Worm (Caenorhabditis elegans) whole organism, L1 larva: ENCODE data around the gene twf-2.

ENCODE experiments used
- aha-1 ChIP-seq: fragments of 150-350 bp; optimal IDR thresholded peaks from 2 replicates; lab custom pipeline; 2014; ENCODE audit warnings: missing biosample characterization, missing genetic modification characterization
- ceh-82 ChIP-seq, 3 experiments: fragments of 150-350 bp in 1 of 3; sonication (generic microtip) in 2 of 3; optimal IDR thresholded peaks; 2 replicates each; lab custom pipeline; 2014 to 2017; ENCODE audit warnings: missing biosample characterization in 3 of 3, missing genetic modification characterization in 3 of 3
- elt-3 ChIP-seq, 6 experiments: fragments of 150-350 bp in 1 of 6; sonication (generic microtip); optimal IDR thresholded peaks; 2 replicates each; lab custom pipeline; 2017 to 2018; ENCODE audit warnings: missing biosample characterization in 6 of 6, missing genetic modification characterization in 6 of 6, inconsistent platforms in 1 of 6
- fkh-10 ChIP-seq: sonication (generic microtip); optimal IDR thresholded peaks from 2 replicates; lab custom pipeline; 2017; ENCODE audit warnings: missing biosample characterization, missing genetic modification reagents, missing genetic modification characterization
- fos-1 ChIP-seq: fragments of 150-350 bp; optimal IDR thresholded peaks from 2 replicates; lab custom pipeline; 2014; ENCODE audit warnings: missing biosample characterization, missing genetic modification characterization
- lin-15B ChIP-seq: fragments of 150-350 bp; sonication (generic microtip); optimal IDR thresholded peaks from 3 replicates; lab custom pipeline; 2014; ENCODE audit warnings: missing biosample characterization, missing genetic modification characterization
- lin-39 ChIP-seq: fragments of 150-350 bp; optimal IDR thresholded peaks from 2 replicates; lab custom pipeline; 2014; ENCODE audit warnings: missing biosample characterization, missing genetic modification reagents, missing genetic modification characterization
- mab-9 ChIP-seq: fragments of 200-800 bp; sonication (Bioruptor generic); IDR thresholded peaks from 2 replicates; pipeline ENCODE4 v1.3.6; 2022; ENCODE audit warnings: missing genetic modification reagents, missing genetic modification characterization, missing compliant biosample characterization
- nhr-77 ChIP-seq: fragments of 150-350 bp; optimal IDR thresholded peaks from 2 replicates; lab custom pipeline; 2014; ENCODE audit warnings: missing biosample characterization, missing genetic modification characterization
- unc-130 ChIP-seq: fragments of 150-350 bp; optimal IDR thresholded peaks from 2 replicates; lab custom pipeline; 2017; ENCODE audit warnings: missing biosample characterization, missing genetic modification characterization, inconsistent platforms
- unc-62 ChIP-seq: fragments of 150-350 bp; optimal IDR thresholded peaks from 2 replicates; lab custom pipeline; 2014; ENCODE audit warnings: missing biosample characterization, missing genetic modification reagents, missing genetic modification characterization
- vab-15 ChIP-seq: sonication (generic microtip); optimal IDR thresholded peaks from 2 replicates; lab custom pipeline; 2017; ENCODE audit warnings: missing genotype, mild to moderate bottlenecking, missing genetic modification characterization, missing compliant biosample characterization
- ztf-4 ChIP-seq: fragments of 150-350 bp; optimal IDR thresholded peaks from 2 replicates; lab custom pipeline; 2014; ENCODE audit warnings: missing biosample characterization, missing genetic modification characterization

ce11 chrX:16447116-16447515 lies 1.1 kb downstream of the twf-2 start:
- TF ChIP-seq unc-62 (GFP tag; lab: Kevin White, UChicago) (no peak), nhr-77 (tag; lab: Kevin White, UChicago) (no peak), unc-130 (tag; lab: Kevin White, UChicago) (no peak), ztf-4 (tag; lab: Kevin White, UChicago) (no peak), vab-15 (tag; lab: Kevin White, UChicago) (no peak), fkh-10 (GFP tag; lab: Kevin White, UChicago) (no peak), elt-3 (tag; optimal IDR thresholded peaks at IDR 0.05; lab: Kevin White, UChicago) (no peak), fos-1 (tag; lab: Kevin White, UChicago) (no peak), lin-39 (no peak), mab-9 (GFP tag; lab: Robert Waterston, UW) (no peak), ceh-82 (tag; optimal IDR thresholded peaks at IDR 0.05; lab: Kevin White, UChicago) (no peak), lin-15B (tag; lab: Kevin White, UChicago) (no peak), aha-1 (tag; lab: Kevin White, UChicago) (no peak)
